Worm (Caenorhabditis elegans) whole organism, midembryonic: Measurements from ENCODE around the gene sra-31.

Source experiments
- klf-2 ChIP-seq: fragments of 200-800 bp; sonication (Bioruptor generic); conservative IDR thresholded peaks from 2 replicates; pipeline ENCODE4 v1.3.6; 2022; ENCODE audit warnings: missing genetic modification reagents, missing genetic modification characterization, missing compliant biosample characterization
- med-1 ChIP-seq: sonication (generic microtip); optimal IDR thresholded peaks from 2 replicates; lab custom pipeline; 2017; ENCODE audit warnings: missing genetic modification characterization, mild to moderate bottlenecking, missing compliant biosample characterization, antibody characterized with exemption, missing genetic modification reagents; ENCODE audit not compliant: insufficient read depth
- ztf-23 ChIP-seq: fragments of 200-800 bp; sonication (Bioruptor generic); IDR thresholded peaks from 2 replicates; pipeline ENCODE4 v1.3.6; 2022; ENCODE audit warnings: missing genetic modification reagents, missing genetic modification characterization, missing compliant biosample characterization
- ztf-29 ChIP-seq: fragments of 200-800 bp; sonication (Bioruptor generic); IDR thresholded peaks from 2 replicates; pipeline ENCODE4 v1.3.6; 2022; ENCODE audit warnings: missing genetic modification reagents, missing genetic modification characterization, missing compliant biosample characterization

DNA sequence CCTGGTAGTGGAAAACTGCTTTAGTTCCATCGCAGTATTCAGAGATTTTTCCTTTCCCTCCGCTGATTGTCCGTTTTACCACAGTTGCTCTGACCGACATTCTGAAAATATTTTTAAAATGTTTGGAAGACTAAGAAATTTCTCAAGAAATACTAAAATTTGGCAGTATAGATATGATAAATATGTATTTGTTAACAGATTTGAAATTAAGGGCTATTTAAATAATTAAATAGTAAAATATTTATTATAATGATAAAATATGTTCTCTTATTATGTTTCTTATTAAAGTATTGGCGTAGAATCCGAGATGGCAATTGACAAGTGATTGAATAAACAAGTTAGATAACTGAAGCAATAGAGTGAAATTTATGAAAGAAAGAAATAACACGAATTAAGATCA, 15.9 kb upstream of the sra-31 start, which contains the start of gene aipr-1:
- TF ChIP-seq med-1 (GFP tag; lab: Kevin White, UChicago): no peak
- TF ChIP-seq klf-2 (GFP tag; lab: Robert Waterston, UW): no peak
- TF ChIP-seq ztf-23: no peak
- no peak for TF ChIP-seq ztf-29 (GFP tag; lab: Robert Waterston, UW)
